Fruit fly (Drosophila melanogaster) whole organism, embryonic: ENCODE results near the gene cnc.

Experiments
- Antp ChIP-seq: fragments of 200-800 bp; sonication (Bioruptor generic); optimal IDR thresholded peaks from 3 replicates; lab custom pipeline; 2016; ENCODE audit warnings: missing biosample characterization, missing genetic modification characterization
- CG10274 ChIP-seq: fragments of 200-800 bp; sonication (Bioruptor generic); optimal IDR thresholded peaks from 3 replicates; lab custom pipeline; 2017; ENCODE audit warnings: missing biosample characterization, mild to moderate bottlenecking, missing genetic modification characterization
- CG10321 ChIP-seq: fragments of 200-800 bp; sonication (Bioruptor generic); IDR thresholded peaks from 2 replicates; pipeline ENCODE4 v1.3.6; 2022; ENCODE audit warnings: missing biosample characterization, missing genetic modification characterization
- CG10654 ChIP-seq: fragments of 200-800 bp; sonication (Bioruptor generic); optimal IDR thresholded peaks from 2 replicates; lab custom pipeline; 2016; ENCODE audit warnings: missing biosample characterization, missing genetic modification characterization
- CG12155 ChIP-seq: fragments of 200-800 bp; sonication (Bioruptor generic); optimal IDR thresholded peaks from 3 replicates; lab custom pipeline; 2016; ENCODE audit warnings: missing biosample characterization, missing genetic modification characterization
- CG12391 ChIP-seq: fragments of 200-800 bp; sonication (Bioruptor generic); optimal IDR thresholded peaks from 3 replicates; lab custom pipeline; 2018; ENCODE audit warnings: missing biosample characterization, mild to moderate bottlenecking, missing genetic modification characterization, moderate library complexity
- CG13123 ChIP-seq: fragments of 200-800 bp; sonication (Bioruptor generic); optimal IDR thresholded peaks from 2 replicates; lab custom pipeline; 2016; ENCODE audit warnings: missing biosample characterization, missing genetic modification characterization
- CG14014 ChIP-seq: fragments of 200-800 bp; sonication (Bioruptor generic); IDR thresholded peaks from 2 replicates; pipeline ENCODE4 v1.3.6; 2022; ENCODE audit warnings: missing biosample characterization, missing genetic modification characterization
- CG14050 ChIP-seq: fragments of 200-800 bp; sonication (Bioruptor generic); IDR thresholded peaks from 3 replicates; pipeline ENCODE4 v1.3.6; 2022; ENCODE audit warnings: missing biosample characterization, missing genetic modification characterization
- CG14441 ChIP-seq: fragments of 200-800 bp; sonication (Bioruptor generic); IDR thresholded peaks from 2 replicates; pipeline ENCODE4 v1.3.6; 2022; ENCODE audit warnings: missing biosample characterization, missing genetic modification characterization
- CG14860 ChIP-seq: fragments of 200-800 bp; sonication (Bioruptor generic); IDR thresholded peaks from 3 replicates; pipeline ENCODE4 v1.3.6; 2022; ENCODE audit warnings: missing biosample characterization, missing genetic modification characterization; ENCODE audit not compliant: partially characterized antibody
- CG15011 ChIP-seq: fragments of 200-800 bp; sonication (Bioruptor generic); optimal IDR thresholded peaks from 3 replicates; lab custom pipeline; 2018; ENCODE audit warnings: missing biosample characterization, mild to moderate bottlenecking, missing genetic modification characterization
- CG15269 ChIP-seq: fragments of 200-800 bp; sonication (Bioruptor generic); optimal IDR thresholded peaks from 2 replicates; lab custom pipeline; 2018; ENCODE audit warnings: missing biosample characterization, mild to moderate bottlenecking, missing genetic modification characterization, moderate library complexity
- CG17361 ChIP-seq: fragments of 200-800 bp; sonication (Bioruptor generic); IDR thresholded peaks from 3 replicates; pipeline ENCODE4 v1.3.6; 2022; ENCODE audit warnings: missing biosample characterization, missing genetic modification characterization
- CG17568 ChIP-seq: fragments of 200-800 bp; sonication (Bioruptor generic); optimal IDR thresholded peaks from 2 replicates; lab custom pipeline; 2018; ENCODE audit warnings: missing biosample characterization, mild to moderate bottlenecking, missing genetic modification characterization, moderate library complexity
- CG2116 ChIP-seq: fragments of 200-800 bp; sonication (Bioruptor generic); optimal IDR thresholded peaks from 3 replicates; lab custom pipeline; 2018; ENCODE audit warnings: missing biosample characterization, mild to moderate bottlenecking, missing genetic modification characterization
- CG30403 ChIP-seq: fragments of 200-800 bp; sonication (Bioruptor generic); optimal IDR thresholded peaks from 3 replicates; lab custom pipeline; 2016; ENCODE audit warnings: missing biosample characterization, missing genetic modification characterization
- CG30431 ChIP-seq: fragments of 200-800 bp; sonication (Bioruptor generic); optimal IDR thresholded peaks from 2 replicates; lab custom pipeline; 2017; ENCODE audit warnings: missing biosample characterization, missing genetic modification characterization
- CG33557 ChIP-seq: fragments of 200-800 bp; sonication (Bioruptor generic); optimal IDR thresholded peaks from 2 replicates; lab custom pipeline; 2019; ENCODE audit warnings: missing biosample characterization, mild to moderate bottlenecking, missing genetic modification characterization, moderate library complexity
- CG34224 ChIP-seq: fragments of 200-800 bp; sonication (Bioruptor generic); IDR thresholded peaks from 3 replicates; pipeline ENCODE4 v1.3.6; 2022; ENCODE audit warnings: missing biosample characterization, missing genetic modification characterization; ENCODE audit not compliant: partially characterized antibody
- CG4282 ChIP-seq: fragments of 200-800 bp; sonication (Bioruptor generic); optimal IDR thresholded peaks from 2 replicates; lab custom pipeline; 2016; ENCODE audit warnings: missing biosample characterization, missing genetic modification characterization
- CG6689 ChIP-seq: fragments of 200-800 bp; sonication (Bioruptor generic); IDR thresholded peaks from 2 replicates; pipeline ENCODE4 v1.3.6; 2022; ENCODE audit warnings: missing biosample characterization, missing genetic modification characterization
- CG6813 ChIP-seq: fragments of 200-800 bp; sonication (Bioruptor generic); optimal IDR thresholded peaks from 2 replicates; lab custom pipeline; 2017; ENCODE audit warnings: missing biosample characterization, missing genetic modification characterization, mild to moderate bottlenecking, moderate library complexity, missing genetic modification reagents
- CG7839 ChIP-seq: fragments of 200-800 bp; sonication (Bioruptor generic); optimal IDR thresholded peaks from 3 replicates; lab custom pipeline; 2018; ENCODE audit warnings: missing biosample characterization, mild to moderate bottlenecking, missing genetic modification characterization, moderate library complexity
- CG7928 ChIP-seq: fragments of 200-800 bp; sonication (Bioruptor generic); optimal IDR thresholded peaks from 2 replicates; lab custom pipeline; 2017; ENCODE audit warnings: missing biosample characterization, mild to moderate bottlenecking, missing genetic modification characterization
- Doc3 ChIP-seq: fragments of 200-800 bp; sonication (Bioruptor generic); IDR thresholded peaks from 3 replicates; pipeline ENCODE4 v1.3.6; 2022; ENCODE audit warnings: missing biosample characterization, missing genetic modification characterization; ENCODE audit not compliant: partially characterized antibody
- E2f1 ChIP-seq: fragments of 200-800 bp; sonication (Bioruptor generic); IDR thresholded peaks from 2 replicates; pipeline ENCODE4 v1.3.6; 2022; ENCODE audit warnings: missing biosample characterization, missing genetic modification characterization
- Elba2 ChIP-seq: fragments of 200-800 bp; sonication (Bioruptor generic); optimal IDR thresholded peaks from 3 replicates; lab custom pipeline; 2016; ENCODE audit warnings: missing biosample characterization, missing genetic modification characterization
- Ets97D ChIP-seq: fragments of 200-800 bp; sonication (Bioruptor generic); optimal IDR thresholded peaks from 3 replicates; lab custom pipeline; 2016; ENCODE audit warnings: missing biosample characterization, missing genetic modification characterization
- H2.0 ChIP-seq: fragments of 200-800 bp; sonication (Bioruptor generic); IDR thresholded peaks from 2 replicates; pipeline ENCODE4 v1.3.6; 2022; ENCODE audit warnings: missing biosample characterization, missing genetic modification characterization
- HLH3B ChIP-seq: fragments of 200-800 bp; sonication (Bioruptor generic); IDR thresholded peaks from 2 replicates; pipeline ENCODE4 v1.3.6; 2022; ENCODE audit warnings: missing biosample characterization, missing genetic modification characterization
- Myb ChIP-seq: fragments of 200-800 bp; sonication (Bioruptor generic); optimal IDR thresholded peaks from 2 replicates; lab custom pipeline; 2016; ENCODE audit warnings: missing biosample characterization, missing genetic modification characterization
- Nf-YC ChIP-seq: fragments of 200-800 bp; optimal IDR thresholded peaks from 3 replicates; lab custom pipeline; 2019; ENCODE audit warnings: missing biosample characterization, mild to moderate bottlenecking, missing genetic modification characterization, moderate library complexity
- Ravus ChIP-seq: fragments of 200-800 bp; sonication (Bioruptor generic); IDR thresholded peaks from 2 replicates; pipeline ENCODE4 v1.3.6; 2022; ENCODE audit warnings: missing biosample characterization, missing genetic modification characterization
- Sox102F ChIP-seq: fragments of 200-800 bp; sonication (Bioruptor generic); optimal IDR thresholded peaks from 2 replicates; lab custom pipeline; 2018; ENCODE audit warnings: missing biosample characterization, mild to moderate bottlenecking, missing genetic modification characterization, moderate library complexity
- Sry-δ ChIP-seq: fragments of 200-800 bp; sonication (Bioruptor generic); optimal IDR thresholded peaks from 2 replicates; lab custom pipeline; 2016; ENCODE audit warnings: missing biosample characterization, missing genetic modification characterization
- ara ChIP-seq: fragments of 200-800 bp; sonication (Bioruptor generic); IDR thresholded peaks from 2 replicates; pipeline ENCODE4 v1.3.6; 2022; ENCODE audit warnings: missing biosample characterization, missing genetic modification characterization
- bcd ChIP-seq: fragments of 200-800 bp; sonication (Bioruptor generic); optimal IDR thresholded peaks from 2 replicates; lab custom pipeline; 2017; ENCODE audit warnings: missing biosample characterization, mild to moderate bottlenecking, missing genetic modification characterization
- esg ChIP-seq: fragments of 200-800 bp; sonication (Bioruptor generic); conservative IDR thresholded peaks from 2 replicates; pipeline ENCODE4 v1.3.6; 2022; ENCODE audit warnings: missing biosample characterization, missing genetic modification characterization
- fd3F ChIP-seq: fragments of 200-800 bp; sonication (Bioruptor generic); optimal IDR thresholded peaks from 2 replicates; lab custom pipeline; 2018; ENCODE audit warnings: missing biosample characterization, mild to moderate bottlenecking, missing genetic modification characterization, moderate library complexity
- fu2 ChIP-seq: fragments of 200-800 bp; sonication (Bioruptor generic); optimal IDR thresholded peaks from 2 replicates; lab custom pipeline; 2016; ENCODE audit warnings: missing biosample characterization, missing genetic modification characterization
- grn ChIP-seq: fragments of 200-800 bp; sonication (Bioruptor generic); optimal IDR thresholded peaks from 3 replicates; lab custom pipeline; 2017; ENCODE audit warnings: missing biosample characterization, missing genetic modification characterization
- hbn ChIP-seq: fragments of 200-800 bp; sonication (Bioruptor generic); IDR thresholded peaks from 2 replicates; pipeline ENCODE4 v1.3.6; 2022; ENCODE audit warnings: missing biosample characterization, missing genetic modification characterization; ENCODE audit not compliant: partially characterized antibody
- lab ChIP-seq: fragments of 200-800 bp; sonication (Bioruptor generic); optimal IDR thresholded peaks from 3 replicates; lab custom pipeline; 2017; ENCODE audit warnings: missing biosample characterization, missing genetic modification characterization, mild to moderate bottlenecking, moderate library complexity, missing genetic modification reagents
- lmd ChIP-seq: fragments of 200-800 bp; sonication (Bioruptor generic); IDR thresholded peaks from 2 replicates; pipeline ENCODE4 v1.3.6; 2022; ENCODE audit warnings: missing biosample characterization, missing genetic modification characterization
- luna ChIP-seq: fragments of 200-800 bp; sonication (Bioruptor generic); optimal IDR thresholded peaks from 2 replicates; lab custom pipeline; 2016; ENCODE audit warnings: missing biosample characterization, missing genetic modification characterization
- oc ChIP-seq: fragments of 200-800 bp; sonication (Bioruptor generic); optimal IDR thresholded peaks from 2 replicates; lab custom pipeline; 2018; ENCODE audit warnings: missing biosample characterization, mild to moderate bottlenecking, missing genetic modification characterization, moderate library complexity
- slbo ChIP-seq: fragments of 200-800 bp; sonication (Bioruptor generic); IDR thresholded peaks from 2 replicates; pipeline ENCODE4 v1.3.6; 2022; ENCODE audit warnings: missing biosample characterization, missing genetic modification characterization
- tna ChIP-seq: fragments of 200-800 bp; sonication (Bioruptor generic); IDR thresholded peaks from 2 replicates; pipeline ENCODE4 v1.3.6; 2022; ENCODE audit warnings: missing biosample characterization, missing genetic modification characterization; ENCODE audit not compliant: partially characterized antibody
- toy ChIP-seq: fragments of 200-800 bp; sonication (Bioruptor generic); IDR thresholded peaks from 2 replicates; pipeline ENCODE4 v1.3.6; 2022; ENCODE audit warnings: missing biosample characterization, missing genetic modification characterization
- twi ChIP-seq: fragments of 200-800 bp; optimal IDR thresholded peaks from 2 replicates; lab custom pipeline; 2019; ENCODE audit warnings: missing biosample characterization, mild to moderate bottlenecking, missing genetic modification characterization, moderate library complexity

cnc gene

DNA sequence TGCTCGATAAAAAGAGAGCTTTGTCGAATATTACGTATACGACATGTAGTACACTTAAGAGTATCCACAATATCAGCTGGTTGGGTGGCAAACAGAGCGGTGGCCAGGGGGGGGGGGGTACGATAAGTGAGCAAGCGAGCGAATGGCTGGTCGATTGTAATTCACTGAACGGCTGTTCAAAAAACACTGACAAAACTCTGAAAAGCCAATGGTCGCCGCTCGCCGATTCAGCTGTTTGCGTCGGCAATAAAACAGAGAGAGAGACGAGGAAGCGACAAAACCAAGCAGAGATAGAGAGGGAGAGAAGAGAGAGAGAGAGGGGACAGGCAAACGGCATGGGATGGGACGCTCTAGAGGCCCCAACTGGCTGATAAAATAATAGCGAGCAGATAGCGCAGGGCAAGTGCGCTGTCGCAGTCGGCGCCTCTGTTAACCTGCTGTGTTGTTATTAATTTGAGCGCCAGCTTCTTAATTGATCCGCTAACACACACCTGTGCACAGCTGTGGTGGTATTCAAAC is at the start of gene cnc (continued):
- peak; percentile 63; the same call in 2 of the 3 replicates for TF ChIP-seq CG34224
- peak; percentile 27; the same call in 1 of the 2 replicates for TF ChIP-seq slbo
- TF ChIP-seq twi, result no peak
- TF ChIP-seq CG12155 (GFP tag; lab: Kevin White, UChicago), result no peak
- TF ChIP-seq ara, result 0 out of 2 replicates have a peak, but pooled peaks have one; percentile 25
- TF ChIP-seq HLH3B (GFP tag; lab: Robert Waterston, UW), result no peak
- TF ChIP-seq toy (GFP tag; lab: Robert Waterston, UW), result no peak
- TF ChIP-seq CG10274 (GFP tag; lab: Kevin White, UChicago), result no peak
- peak; percentile 4 for TF ChIP-seq CG6813
- no peak for TF ChIP-seq Ets97D
- peak; percentile 83 for TF ChIP-seq grn (GFP tag; lab: Kevin White, UChicago)
- no peak for TF ChIP-seq fd3F (GFP tag; lab: Kevin White, UChicago)
- TF ChIP-seq CG15269 (tag; lab: Kevin White, UChicago), result no peak
- TF ChIP-seq tna (GFP tag; lab: Robert Waterston, UW), result peak; percentile 35
- no peak for TF ChIP-seq bcd (GFP tag; lab: Kevin White, UChicago)
- TF ChIP-seq CG14860 (GFP tag; lab: Robert Waterston, UW), result no peak
- TF ChIP-seq CG17568 (GFP tag; lab: Kevin White, UChicago), result no peak
- no peak for TF ChIP-seq fu2 (GFP tag; lab: Kevin White, UChicago)
- TF ChIP-seq lab (GFP tag; lab: Kevin White, UChicago), result peak; percentile 61
- TF ChIP-seq CG10654 (GFP tag; lab: Kevin White, UChicago), result no peak
- TF ChIP-seq CG7928 (GFP tag; lab: Kevin White, UChicago), result peak; percentile 24
- TF ChIP-seq CG30431, result no peak
- no peak for TF ChIP-seq CG12391 (tag; lab: Kevin White, UChicago)
- no peak for TF ChIP-seq Antp (GFP tag; lab: Kevin White, UChicago)
- no peak for TF ChIP-seq CG14050
- TF ChIP-seq Sry-δ (GFP tag; lab: Kevin White, UChicago), result no peak
- TF ChIP-seq luna (GFP tag; lab: Kevin White, UChicago), result no peak
- TF ChIP-seq CG30403 (GFP tag; lab: Kevin White, UChicago), result no peak
- no peak for TF ChIP-seq Ravus (GFP tag; lab: Robert Waterston, UW)
- TF ChIP-seq CG7839, result peak; percentile 18
- TF ChIP-seq CG15011, result no peak
- TF ChIP-seq Doc3 (GFP tag; lab: Robert Waterston, UW), result peak; percentile 44; the same call in 1 of the 3 replicates
- no peak for TF ChIP-seq H2.0
- TF ChIP-seq E2f1 (GFP tag; lab: Robert Waterston, UW), result peak; percentile 21; the same call in 1 of the 2 replicates
- no peak for TF ChIP-seq CG2116
- no peak for TF ChIP-seq CG4282 (GFP tag; lab: Kevin White, UChicago)
- TF ChIP-seq hbn (GFP tag; lab: Robert Waterston, UW), result peak; percentile 19; the same call in 1 of the 2 replicates
- TF ChIP-seq CG10321 (GFP tag; lab: Robert Waterston, UW), result no peak
- no peak for TF ChIP-seq CG33557 (GFP tag; lab: Kevin White, UChicago)
- no peak for TF ChIP-seq esg
- peak; percentile 15 for TF ChIP-seq Myb (GFP tag; lab: Kevin White, UChicago)
- no peak for TF ChIP-seq Sox102F (GFP tag; lab: Kevin White, UChicago)
- TF ChIP-seq CG17361 (GFP tag; lab: Robert Waterston, UW), result no peak
- TF ChIP-seq Nf-YC (tag; lab: Kevin White, UChicago), result peak; percentile 77
- TF ChIP-seq Elba2 (GFP tag; lab: Kevin White, UChicago), result no peak
- no peak for TF ChIP-seq CG6689 (GFP tag; lab: Robert Waterston, UW)
- TF ChIP-seq oc (tag; lab: Kevin White, UChicago), result peak; percentile 25
- TF ChIP-seq CG14441, result no peak
- no peak for TF ChIP-seq CG13123 (GFP tag; lab: Kevin White, UChicago)
- no peak for TF ChIP-seq lmd (GFP tag; lab: Robert Waterston, UW)
- no peak for TF ChIP-seq CG14014 (GFP tag; lab: Robert Waterston, UW)
